Fruit fly (Drosophila melanogaster): Measurements from ENCODE around the gene amd.
A peak's percentile ranks its signal among the peaks of the same experiment; 100 is the strongest.

amd gene

DNA sequence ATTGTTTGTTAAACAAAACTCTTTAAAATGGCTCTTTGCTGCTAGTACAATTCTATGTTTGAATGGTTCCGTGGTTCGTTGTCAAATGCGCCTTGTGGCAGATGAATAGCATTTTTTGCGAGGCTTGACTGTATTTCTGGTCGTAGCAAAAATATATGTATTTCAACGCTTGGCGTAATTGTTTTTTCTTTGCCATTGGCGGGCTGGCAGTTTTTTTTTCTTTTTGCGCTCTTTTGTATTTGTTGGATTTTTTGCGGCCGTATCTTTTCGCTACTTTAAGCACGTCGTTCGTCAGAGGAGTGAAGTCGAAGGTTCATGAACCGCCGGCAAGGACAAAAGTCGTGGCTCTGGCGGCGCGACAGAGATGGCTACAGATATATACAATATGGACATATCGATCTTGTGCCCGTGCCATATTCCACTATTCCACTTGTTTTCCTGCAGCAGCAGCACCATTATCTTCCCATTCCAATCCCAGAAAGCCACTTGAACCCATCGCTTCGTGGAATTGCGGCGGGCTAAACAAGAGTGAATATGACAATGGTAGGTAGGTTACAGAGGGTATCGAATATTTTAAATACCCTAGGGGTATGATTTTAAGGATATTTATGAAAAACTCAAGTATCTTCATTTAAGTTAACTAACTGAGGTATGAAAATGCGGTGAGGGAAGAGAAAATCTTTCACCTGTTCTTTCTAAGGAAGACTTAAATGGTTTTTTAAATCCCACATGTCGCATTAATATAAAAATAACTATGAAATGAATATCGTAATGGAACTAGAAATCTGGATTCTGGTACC lies 46.2 kb downstream of the amd start (continued):
- TF ChIP-seq CG4360 (GFP tag; IDR thresholded peaks at IDR 0.05) (0 out of 2 replicates have a peak, but pooled peaks have one; percentile 9), pnt (GFP tag; optimal IDR thresholded peaks at IDR 0.05) (no peak), nom (GFP tag; optimal IDR thresholded peaks at IDR 0.05) (peak; percentile 99), Stat92E (GFP tag; optimal IDR thresholded peaks at IDR 0.05) (peak in 1 of 3 experiments; percentile 93), onecut (GFP tag; IDR thresholded peaks at IDR 0.05) (peak; percentile 49; the same call in 1 of the 2 replicates), exex (tag; optimal IDR thresholded peaks at IDR 0.05) (no peak), tll (GFP tag; optimal IDR thresholded peaks at IDR 0.05) (peak in 1 of 2 experiments; percentile 31), aop (GFP tag; IDR thresholded peaks at IDR 0.05) (no peak), D19B (GFP tag; optimal IDR thresholded peaks at IDR 0.05) (peak; percentile 29), sens (GFP tag) (peak; percentile 56), grau (tag; optimal IDR thresholded peaks at IDR 0.05) (peak; percentile 70)

DNA sequence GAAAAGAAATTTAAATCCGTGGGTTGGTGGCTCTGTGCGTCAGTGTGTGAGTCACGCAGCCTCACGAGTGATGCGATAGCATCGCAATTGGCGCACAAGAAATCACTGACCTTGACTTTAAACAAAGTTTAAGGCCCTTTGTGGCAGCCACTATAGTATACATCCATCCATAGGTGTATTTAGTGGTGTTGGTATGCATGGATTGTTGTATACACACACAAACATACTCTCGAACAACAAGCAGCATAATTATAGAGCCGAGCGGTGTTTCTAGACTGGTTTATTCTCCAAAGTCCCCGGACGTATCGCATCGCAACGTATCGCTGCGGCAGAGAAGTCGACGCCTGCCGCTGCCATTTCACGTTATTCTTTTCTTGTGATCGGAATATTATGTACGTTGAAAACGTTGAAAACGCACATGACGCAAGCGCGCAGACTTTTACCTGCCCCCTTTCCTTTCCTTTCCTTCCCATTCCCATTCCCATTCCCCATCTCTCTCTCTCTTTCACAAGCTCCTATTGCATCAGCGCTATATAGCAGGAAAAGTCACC lies 46.9 kb downstream of the amd start:
- TF ChIP-seq Atf6 (GFP tag; IDR thresholded peaks at IDR 0.05) (0 out of 2 replicates have a peak, but pooled peaks have one; percentile 12), BEAF-32 (GFP tag; optimal IDR thresholded peaks at IDR 0.05) (peak; percentile 36), CG4820 (GFP tag; optimal IDR thresholded peaks at IDR 0.05) (no peak), fd96Cb (tag; optimal IDR thresholded peaks at IDR 0.05) (no peak), tna (GFP tag; IDR thresholded peaks at IDR 0.05; ENCODE audit: partially characterized antibody) (0 out of 2 replicates have a peak, but pooled peaks have one; percentile 32), rib (GFP tag; IDR thresholded peaks at IDR 0.05) (peak; percentile 28; the same call in 1 of the 2 replicates), HHEX (GFP tag; optimal IDR thresholded peaks at IDR 0.05) (no peak), nom (GFP tag; optimal IDR thresholded peaks at IDR 0.05) (peak; percentile 41), Ptx1 (GFP tag; IDR thresholded peaks at IDR 0.05) (no peak), lola (GFP tag; optimal IDR thresholded peaks at IDR 0.05) (no peak), CG17361 (GFP tag; IDR thresholded peaks at IDR 0.05) (no peak), Ets97D (GFP tag; optimal IDR thresholded peaks at IDR 0.05) (no peak), wek (GFP tag; optimal IDR thresholded peaks at IDR 0.05) (no peak), abd-A (tag; optimal IDR thresholded peaks at IDR 0.05) (peak; percentile 11), cg (GFP tag; optimal IDR thresholded peaks at IDR 0.05) (peak; percentile 82), Pdp1 (GFP tag; optimal IDR thresholded peaks at IDR 0.05) (peak in 1 of 2 experiments; percentile 80), CG32532 (GFP tag; IDR thresholded peaks at IDR 0.05) (peak; percentile 28; the same call in 1 of the 2 replicates), chinmo (GFP tag; IDR thresholded peaks at IDR 0.05; ENCODE audit: partially characterized antibody) (peak; percentile 94; the same call in 3 of the 4 replicates), CG12769 (tag; optimal IDR thresholded peaks at IDR 0.05) (peak; percentile 46), pfk (GFP tag; optimal IDR thresholded peaks at IDR 0.05) (peak; percentile 81), az2 (GFP tag; optimal IDR thresholded peaks at IDR 0.05) (no peak), CG3838 (GFP tag; optimal IDR thresholded peaks at IDR 0.05) (no peak), CG17359 (tag; optimal IDR thresholded peaks at IDR 0.05) (no peak), Taf1 (GFP tag; IDR thresholded peaks at IDR 0.05) (no peak), zfh1 (GFP tag; IDR thresholded peaks at IDR 0.05) (no peak), so (GFP tag; IDR thresholded peaks at IDR 0.05) (no peak), CG4328 (GFP tag; optimal IDR thresholded peaks at IDR 0.05) (no peak), CG6175 (GFP tag; IDR thresholded peaks at IDR 0.05) (peak; percentile 47; the same call in 1 of the 3 replicates), Xrp1 (GFP tag; IDR thresholded peaks at IDR 0.05) (0 out of 2 replicates have a peak, but pooled peaks have one; percentile 7), CG14710 (tag; optimal IDR thresholded peaks at IDR 0.05) (no peak), danr (GFP tag; IDR thresholded peaks at IDR 0.05) (no peak), CG2199 (GFP tag; IDR thresholded peaks at IDR 0.05) (peak; percentile 70; the same call in 1 of the 3 replicates), CG6791 (GFP tag; IDR thresholded peaks at IDR 0.05; ENCODE audit: partially characterized antibody) (peak; percentile 44; the same call in 1 of the 3 replicates), grn (GFP tag; optimal IDR thresholded peaks at IDR 0.05) (peak; percentile 13), dimm (GFP tag; IDR thresholded peaks at IDR 0.05) (no peak), Rx (GFP tag; IDR thresholded peaks at IDR 0.05) (no peak)
